Fruit fly (Drosophila melanogaster): ENCODE results near the gene ttm2.

Gene ttm2

dm6 chr3L:294841-295408 is 20.0 kb downstream of the ttm2 start (continued):
- TF ChIP-seq Xrp1 (GFP tag; IDR thresholded peaks at IDR 0.05): peak; percentile 49; the same call in 1 of the 2 replicates
- TF ChIP-seq CG12744 (GFP tag; optimal IDR thresholded peaks at IDR 0.05): no peak
- 0 out of 2 replicates have a peak, but pooled peaks have one; percentile 19 for TF ChIP-seq CG32772 (GFP tag; IDR thresholded peaks at IDR 0.05)
- no peak for TF ChIP-seq CG10959 (GFP tag; IDR thresholded peaks at IDR 0.05)
- no peak for TF ChIP-seq aop (GFP tag; IDR thresholded peaks at IDR 0.05)
- no peak for TF ChIP-seq CG34376 (GFP tag; optimal IDR thresholded peaks at IDR 0.05)
- TF ChIP-seq caup (GFP tag; optimal IDR thresholded peaks at IDR 0.05; ENCODE audit: severe bottlenecking): no peak
- no peak for TF ChIP-seq bbx (GFP tag; IDR thresholded peaks at IDR 0.05; ENCODE audit: partially characterized antibody)
- no peak for TF ChIP-seq repo (GFP tag; optimal IDR thresholded peaks at IDR 0.05)
- no peak for TF ChIP-seq tll (GFP tag; optimal IDR thresholded peaks at IDR 0.05)
- TF ChIP-seq Dip2 (GFP tag; IDR thresholded peaks at IDR 0.05): no peak
- peak; percentile 15 for TF ChIP-seq chn (GFP tag; optimal IDR thresholded peaks at IDR 0.05)
- no peak for TF ChIP-seq cas (GFP tag; IDR thresholded peaks at IDR 0.05)
- TF ChIP-seq wek (GFP tag; optimal IDR thresholded peaks at IDR 0.05): no peak
- TF ChIP-seq Atf3 (GFP tag; optimal IDR thresholded peaks at IDR 0.05): no peak
- TF ChIP-seq CG10274 (GFP tag; optimal IDR thresholded peaks at IDR 0.05): peak; percentile 49
- peak; percentile 15 for TF ChIP-seq kah (GFP tag; optimal IDR thresholded peaks at IDR 0.05)
- TF ChIP-seq ara (GFP tag; IDR thresholded peaks at IDR 0.05): no peak
- peak; percentile 42 for TF ChIP-seq Med (GFP tag)
- peak; percentile 70 for TF ChIP-seq CG18262 (tag; optimal IDR thresholded peaks at IDR 0.05)
- TF ChIP-seq CG15011 (GFP tag; optimal IDR thresholded peaks at IDR 0.05): no peak
- no peak for TF ChIP-seq Hand (GFP tag; optimal IDR thresholded peaks at IDR 0.05)
- TF ChIP-seq ci (GFP tag; IDR thresholded peaks at IDR 0.05): no peak
- TF ChIP-seq wor (GFP tag; IDR thresholded peaks at IDR 0.05): no peak
- TF ChIP-seq CG10979 (tag; optimal IDR thresholded peaks at IDR 0.05): peak; percentile 75
- TF ChIP-seq Sry-δ (GFP tag; optimal IDR thresholded peaks at IDR 0.05): no peak
- no peak for TF ChIP-seq CG7839 (tag; optimal IDR thresholded peaks at IDR 0.05)
- TF ChIP-seq CG7271 (tag; optimal IDR thresholded peaks at IDR 0.05): no peak
- no peak for TF ChIP-seq CG9817 (tag; optimal IDR thresholded peaks at IDR 0.05)
- no peak for TF ChIP-seq Bdp1 (GFP tag; optimal IDR thresholded peaks at IDR 0.05)
- TF ChIP-seq Poxn (GFP tag; IDR thresholded peaks at IDR 0.05): no peak
- no peak for TF ChIP-seq her (GFP tag; optimal IDR thresholded peaks at IDR 0.05)
- TF ChIP-seq CG1602 (GFP tag; optimal IDR thresholded peaks at IDR 0.05): peak; percentile 6
- no peak for TF ChIP-seq Doc3 (GFP tag; IDR thresholded peaks at IDR 0.05; ENCODE audit: partially characterized antibody)
- no peak for TF ChIP-seq sna (GFP tag; IDR thresholded peaks at IDR 0.05; ENCODE audit: partially characterized antibody)
- TF ChIP-seq Bgb (GFP tag; IDR thresholded peaks at IDR 0.05; ENCODE audit: partially characterized antibody): no peak
- TF ChIP-seq crol (GFP tag; IDR thresholded peaks at IDR 0.05): no peak
- TF ChIP-seq CG4404 (GFP tag; IDR thresholded peaks at IDR 0.05): no peak
- peak in 1 of 2 experiments; percentile 29 for TF ChIP-seq Hr78 (GFP tag; optimal IDR thresholded peaks at IDR 0.05)
- TF ChIP-seq CG4820 (GFP tag; optimal IDR thresholded peaks at IDR 0.05): peak; percentile 27
- TF ChIP-seq sob (GFP tag; IDR thresholded peaks at IDR 0.05): no peak
- peak; percentile 37 for TF ChIP-seq CG33557 (GFP tag; optimal IDR thresholded peaks at IDR 0.05)
- no peak for TF ChIP-seq lab (GFP tag; optimal IDR thresholded peaks at IDR 0.05)
- TF ChIP-seq Hr39 (optimal IDR thresholded peaks at IDR 0.05): no peak
- TF ChIP-seq lola (GFP tag; optimal IDR thresholded peaks at IDR 0.05): peak in 1 of 3 experiments; percentile 71
- TF ChIP-seq ATbp (GFP tag; optimal IDR thresholded peaks at IDR 0.05): peak; percentile 18
- TF ChIP-seq run (tag; optimal IDR thresholded peaks at IDR 0.05): no peak
- TF ChIP-seq emc (GFP tag; optimal IDR thresholded peaks at IDR 0.05): no peak
- TF ChIP-seq z (GFP tag; IDR thresholded peaks at IDR 0.05): no peak
- no peak for TF ChIP-seq CG6791 (GFP tag; IDR thresholded peaks at IDR 0.05; ENCODE audit: partially characterized antibody)
